Worm (Caenorhabditis elegans) whole organism, mixed stage, embryonic: ENCODE results near the gene copb-2.

Experiments
- lsy-2 ChIP-seq: fragments of 150-350 bp; optimal IDR thresholded peaks from 2 replicates; lab custom pipeline; 2014; ENCODE audit warnings: missing biosample characterization, missing genetic modification characterization
- nhr-76 ChIP-seq: sonication (generic microtip); optimal IDR thresholded peaks from 2 replicates; lab custom pipeline; 2017; ENCODE audit warnings: missing biosample characterization, missing genetic modification characterization
- pha-4 ChIP-seq: fragments of 150-350 bp; optimal IDR thresholded peaks from 2 replicates; lab custom pipeline; 2018; ENCODE audit warnings: missing biosample characterization, missing genetic modification reagents, missing genetic modification characterization
- snpc-4 ChIP-seq: fragments of 150-350 bp; optimal IDR thresholded peaks from 2 replicates; lab custom pipeline; 2014; ENCODE audit warnings: missing biosample characterization, missing genetic modification characterization

ce11 chrIV:9422408-9422807 is 37.1 kb upstream of the copb-2 start, which contains the start of gene F56D5.9:
- TF ChIP-seq nhr-76 (tag; lab: Kevin White, UChicago) = no peak
- no peak for TF ChIP-seq snpc-4 (tag; lab: Kevin White, UChicago)
- no peak for TF ChIP-seq lsy-2 (tag; lab: Kevin White, UChicago)
- TF ChIP-seq pha-4 (tag; lab: Kevin White, UChicago) = no peak
